Worm (Caenorhabditis elegans) whole organism, L4/young adult: Measurements from ENCODE around the gene clec-182.

Source experiments
- W03F9.2 ChIP-seq: fragments of 150-350 bp; optimal IDR thresholded peaks from 2 replicates; lab custom pipeline; 2014; ENCODE audit warnings: missing biosample characterization, missing genetic modification characterization
- dao-5 ChIP-seq: sonication (generic microtip); optimal IDR thresholded peaks from 2 replicates; lab custom pipeline; 2016; ENCODE audit warnings: missing genotype, missing genetic modification characterization, moderate library complexity, missing compliant biosample characterization
- him-1 ChIP-seq: sonication (generic microtip); optimal IDR thresholded peaks from 2 replicates; lab custom pipeline; 2016; ENCODE audit warnings: missing genotype, missing genetic modification reagents, missing genetic modification characterization, missing compliant biosample characterization

clec-182 gene

DNA sequence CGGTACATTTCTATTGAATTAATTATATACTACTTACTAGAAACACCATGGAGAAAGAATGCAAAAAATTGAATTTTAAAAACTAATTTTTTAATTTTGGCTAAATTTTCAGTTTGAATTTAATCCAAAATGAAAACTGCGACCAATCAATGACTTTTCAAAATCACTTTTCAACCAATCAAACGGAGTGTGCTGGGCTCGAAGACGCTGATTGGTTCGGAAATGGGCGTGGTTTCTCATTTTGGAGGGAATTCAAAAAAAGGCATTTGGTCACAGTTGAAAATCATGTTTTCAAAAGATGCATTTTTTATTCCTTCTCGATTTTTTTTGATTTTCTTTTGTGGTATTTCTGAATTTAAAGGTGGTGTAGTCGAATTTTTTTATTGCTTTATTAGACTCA lies 49.2 kb downstream of the clec-182 start:
- TF ChIP-seq him-1 (tag; lab: Kevin White, UChicago) (no peak), W03F9.2 (tag; lab: Kevin White, UChicago) (no peak), dao-5 (tag; lab: Kevin White, UChicago) (no peak)
